Fruit fly (Drosophila melanogaster) whole organism, wandering third instar larva: Measurements from ENCODE around the gene Vha16-2.

Experiments used
- CG32264 ChIP-seq: fragments of 200-800 bp; sonication (Bioruptor generic); optimal IDR thresholded peaks from 2 replicates; lab custom pipeline; 2016; ENCODE audit warnings: missing biosample characterization, missing genetic modification characterization
- CG9705 ChIP-seq: fragments of 200-800 bp; sonication (Bioruptor generic); optimal IDR thresholded peaks from 2 replicates; lab custom pipeline; 2018; ENCODE audit warnings: missing biosample characterization, mild to moderate bottlenecking, missing genetic modification characterization
- CrebA ChIP-seq: fragments of 200-800 bp; sonication (Bioruptor generic); optimal IDR thresholded peaks from 2 replicates; lab custom pipeline; 2016; ENCODE audit warnings: missing biosample characterization, mild to moderate bottlenecking, missing genetic modification characterization, borderline replicate concordance
- Dfd ChIP-seq: fragments of >200 bp; optimal IDR thresholded peaks from 2 replicates; lab custom pipeline; 2017; ENCODE audit warnings: missing biosample characterization, missing genetic modification characterization
- Dif ChIP-seq: fragments of 200-275, 200-300 bp; sonication (Bioruptor generic); optimal IDR thresholded peaks from 2 replicates; lab custom pipeline; 2018; ENCODE audit warnings: missing biosample characterization, missing genetic modification characterization; ENCODE audit not compliant: partially characterized antibody
- GATAd ChIP-seq: sonication (Bioruptor generic); optimal IDR thresholded peaks from 2 replicates; lab custom pipeline; 2016; ENCODE audit warnings: missing biosample characterization, missing genetic modification characterization
- HLH106 ChIP-seq: fragments of 200-800 bp; optimal IDR thresholded peaks from 3 replicates; lab custom pipeline; 2019; ENCODE audit warnings: missing biosample characterization, mild to moderate bottlenecking, missing genetic modification characterization, moderate library complexity
- Hnf4 ChIP-seq: fragments of 200-800 bp; sonication (Bioruptor generic); optimal IDR thresholded peaks from 2 replicates; lab custom pipeline; 2016; ENCODE audit warnings: missing biosample characterization, mild to moderate bottlenecking, missing genetic modification characterization
- Hr78 ChIP-seq: fragments of >200 bp; optimal IDR thresholded peaks from 2 replicates; lab custom pipeline; 2017; ENCODE audit warnings: missing biosample characterization, missing genetic modification characterization
- Hr83 ChIP-seq: fragments of 200-300 bp; sonication (Bioruptor generic); optimal IDR thresholded peaks from 2 replicates; lab custom pipeline; 2016; ENCODE audit warnings: missing biosample characterization, mild to moderate bottlenecking, missing genetic modification characterization, moderate library complexity; ENCODE audit not compliant: poor library complexity, severe bottlenecking
- Jra ChIP-seq: sonication (Bioruptor generic); optimal IDR thresholded peaks from 2 replicates; lab custom pipeline; 2016; ENCODE audit warnings: missing biosample characterization, missing genetic modification characterization
- Mio ChIP-seq: sonication (Bioruptor generic); optimal IDR thresholded peaks from 2 replicates; lab custom pipeline; 2016; ENCODE audit warnings: missing biosample characterization, missing genetic modification characterization
- Myc ChIP-seq: fragments of >200 bp; optimal IDR thresholded peaks from 2 replicates; lab custom pipeline; 2017
- N ChIP-seq: fragments of >200 bp; optimal IDR thresholded peaks from 2 replicates; lab custom pipeline; 2018; ENCODE audit warnings: missing biosample characterization, missing external identifiers, missing genetic modification characterization
- OdsH ChIP-seq: fragments of 200-800 bp; sonication (Bioruptor generic); optimal IDR thresholded peaks from 2 replicates; lab custom pipeline; 2016; ENCODE audit warnings: missing biosample characterization, mild to moderate bottlenecking, missing genetic modification characterization
- Rel ChIP-seq, 2 experiments: fragments of 200-800 bp; sonication (Bioruptor generic) in 1 of 2; optimal IDR thresholded peaks; 2 replicates in 1 of 2; 3 replicates in 1 of 2; lab custom pipeline; 2016 to 2019; ENCODE audit warnings: mild to moderate bottlenecking in 2 of 2, missing biosample characterization in 2 of 2, missing genetic modification characterization in 2 of 2, moderate library complexity in 1 of 2
- Sp1 ChIP-seq: fragments of 200-800 bp; sonication (Bioruptor generic); optimal IDR thresholded peaks from 3 replicates; lab custom pipeline; 2019; ENCODE audit warnings: missing biosample characterization, mild to moderate bottlenecking, missing genetic modification characterization, moderate library complexity
- Vsx2 ChIP-seq: fragments of 200-300, 225-300 bp; sonication (Bioruptor generic); optimal IDR thresholded peaks from 2 replicates; lab custom pipeline; 2018; ENCODE audit warnings: missing biosample characterization, missing genetic modification characterization; ENCODE audit not compliant: partially characterized antibody
- br ChIP-seq: fragments of 200-800 bp; sonication (Bioruptor generic); optimal IDR thresholded peaks from 2 replicates; lab custom pipeline; 2016; ENCODE audit warnings: missing biosample characterization, missing genetic modification characterization
- brk ChIP-seq: fragments of 200-800 bp; sonication (Bioruptor generic); optimal IDR thresholded peaks from 2 replicates; lab custom pipeline; 2016; ENCODE audit warnings: missing biosample characterization, mild to moderate bottlenecking, missing genetic modification characterization
- dl ChIP-seq, 2 experiments: fragments of 175-275, 200-275 bp in 1 of 2; fragments of 200-275 bp in 1 of 2; sonication (Bioruptor generic); optimal IDR thresholded peaks; lab custom pipeline; 2018; ENCODE audit warnings: mild to moderate bottlenecking in 2 of 2, missing biosample characterization in 2 of 2, missing genetic modification characterization in 2 of 2, moderate library complexity in 2 of 2; ENCODE audit not compliant: partially characterized antibody in 2 of 2, insufficient read depth in 1 of 2
- dmrt93B ChIP-seq: fragments of 200-800 bp; sonication (Bioruptor generic); optimal IDR thresholded peaks from 2 replicates; lab custom pipeline; 2018; ENCODE audit warnings: missing biosample characterization, mild to moderate bottlenecking, missing genetic modification characterization
- dsf ChIP-seq: sonication (Bioruptor generic); optimal IDR thresholded peaks from 2 replicates; lab custom pipeline; 2016; ENCODE audit warnings: missing biosample characterization, missing genetic modification characterization, borderline replicate concordance
- ey ChIP-seq: fragments of 200-800 bp; sonication (Bioruptor generic); optimal IDR thresholded peaks from 2 replicates; lab custom pipeline; 2016; ENCODE audit warnings: missing biosample characterization, missing genetic modification characterization
- foxo ChIP-seq, 2 experiments: fragments of 200-800 bp; sonication (Bioruptor generic); optimal IDR thresholded peaks; 2 replicates in 1 of 2; 3 replicates in 1 of 2; lab custom pipeline; 2016 to 2017; ENCODE audit warnings: missing biosample characterization in 2 of 2, missing genetic modification characterization in 2 of 2
- fru ChIP-seq: fragments of 200-800 bp; sonication (Bioruptor generic); optimal IDR thresholded peaks from 3 replicates; lab custom pipeline; 2016; ENCODE audit warnings: missing biosample characterization, mild to moderate bottlenecking, missing genetic modification characterization
- h ChIP-seq: fragments of 200-800 bp; sonication (Bioruptor generic); optimal IDR thresholded peaks from 3 replicates; lab custom pipeline; 2016; ENCODE audit warnings: missing biosample characterization, mild to moderate bottlenecking, missing genetic modification characterization
- jim ChIP-seq: fragments of 175-275, 200-325 bp; sonication (Bioruptor generic); optimal IDR thresholded peaks from 2 replicates; lab custom pipeline; 2016; ENCODE audit warnings: missing biosample characterization, mild to moderate bottlenecking, missing genetic modification characterization
- lola ChIP-seq: fragments of >200 bp; optimal IDR thresholded peaks from 2 replicates; lab custom pipeline; 2017; ENCODE audit warnings: missing biosample characterization, missing genetic modification characterization
- pan ChIP-seq: fragments of >200 bp; optimal IDR thresholded peaks from 2 replicates; lab custom pipeline; 2017
- psq ChIP-seq: fragments of 200-800 bp; sonication (Bioruptor generic); optimal IDR thresholded peaks from 3 replicates; lab custom pipeline; 2017; ENCODE audit warnings: missing biosample characterization, mild to moderate bottlenecking, missing genetic modification characterization, moderate library complexity
- rgr ChIP-seq: fragments of 200-800 bp; sonication (Bioruptor generic); optimal IDR thresholded peaks from 3 replicates; lab custom pipeline; 2016; ENCODE audit warnings: missing biosample characterization, mild to moderate bottlenecking, missing genetic modification characterization
- sage ChIP-seq: fragments of 200-800 bp; sonication (Bioruptor generic); optimal IDR thresholded peaks from 2 replicates; lab custom pipeline; 2016; ENCODE audit warnings: missing biosample characterization, mild to moderate bottlenecking, missing genetic modification characterization
- sv ChIP-seq: fragments of 200-800 bp; sonication (Bioruptor generic); optimal IDR thresholded peaks from 3 replicates; lab custom pipeline; 2016; ENCODE audit warnings: missing biosample characterization, missing genetic modification characterization
- tai ChIP-seq: sonication (Bioruptor generic); optimal IDR thresholded peaks from 2 replicates; lab custom pipeline; 2016; ENCODE audit warnings: missing biosample characterization, missing genetic modification characterization
- usp ChIP-seq: fragments of >200 bp; optimal IDR thresholded peaks from 2 replicates; lab custom pipeline; 2017; ENCODE audit warnings: missing biosample characterization, missing genetic modification characterization
- woc ChIP-seq: sonication (Bioruptor generic); optimal IDR thresholded peaks from 2 replicates; lab custom pipeline; 2016; ENCODE audit warnings: missing biosample characterization, mild to moderate bottlenecking, missing genetic modification characterization

Gene Vha16-2

DNA sequence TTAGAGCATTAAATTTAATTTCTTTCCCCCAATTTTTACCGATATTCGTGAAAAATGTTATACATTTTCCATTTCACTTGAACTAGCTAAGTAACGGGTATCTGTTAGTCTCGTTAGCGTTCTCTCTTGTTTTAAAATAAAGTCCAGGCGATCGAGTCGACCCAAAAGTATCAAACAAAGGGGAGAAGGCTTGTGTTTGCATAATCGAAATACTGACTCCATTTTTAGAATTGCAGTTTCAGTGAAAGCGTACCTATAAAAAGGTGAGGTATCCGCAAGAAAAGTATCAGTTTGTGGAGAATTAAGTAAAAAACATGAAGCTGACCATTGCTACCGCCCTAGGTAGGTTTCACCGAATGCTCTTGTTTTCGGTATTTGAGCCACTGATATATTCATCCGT is 37.2 kb downstream of the Vha16-2 start, which contains the start of gene Sgs3:
Sgs3 (plus strand) TSS at position 301 of the 400 bp plus-strand sequence.
- TF ChIP-seq HLH106: no peak
- no peak for TF ChIP-seq GATAd
- no peak for TF ChIP-seq Jra (GFP tag; lab: Kevin White, UChicago)

DNA sequence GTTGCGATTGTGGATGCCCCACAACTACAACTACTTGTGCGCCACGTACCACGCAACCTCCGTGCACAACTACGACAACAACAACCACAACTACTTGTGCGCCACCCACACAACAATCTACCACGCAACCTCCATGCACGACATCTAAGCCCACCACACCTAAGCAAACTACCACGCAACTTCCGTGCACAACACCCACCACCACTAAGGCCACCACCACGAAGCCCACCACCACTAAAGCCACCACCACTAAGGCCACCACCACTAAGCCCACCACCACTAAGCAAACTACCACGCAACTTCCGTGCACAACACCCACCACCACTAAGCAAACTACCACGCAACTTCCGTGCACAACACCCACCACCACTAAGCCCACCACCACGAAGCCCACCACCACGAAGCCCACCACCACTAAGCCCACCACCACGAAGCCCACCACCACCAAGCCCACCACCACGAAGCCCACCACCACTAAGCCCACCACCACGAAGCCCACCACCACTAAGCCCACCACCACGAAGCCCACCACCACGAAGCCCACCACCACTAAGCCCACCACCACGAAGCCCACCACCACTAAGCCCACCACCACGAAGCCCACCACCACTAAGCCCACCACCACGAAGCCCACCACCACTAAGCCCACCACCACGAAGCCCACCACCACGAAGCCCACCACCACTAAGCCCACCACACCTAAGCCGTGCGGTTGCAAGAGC is 37.8 kb downstream of the Vha16-2 start:
- TF ChIP-seq Dfd: peak; percentile 9

DNA sequence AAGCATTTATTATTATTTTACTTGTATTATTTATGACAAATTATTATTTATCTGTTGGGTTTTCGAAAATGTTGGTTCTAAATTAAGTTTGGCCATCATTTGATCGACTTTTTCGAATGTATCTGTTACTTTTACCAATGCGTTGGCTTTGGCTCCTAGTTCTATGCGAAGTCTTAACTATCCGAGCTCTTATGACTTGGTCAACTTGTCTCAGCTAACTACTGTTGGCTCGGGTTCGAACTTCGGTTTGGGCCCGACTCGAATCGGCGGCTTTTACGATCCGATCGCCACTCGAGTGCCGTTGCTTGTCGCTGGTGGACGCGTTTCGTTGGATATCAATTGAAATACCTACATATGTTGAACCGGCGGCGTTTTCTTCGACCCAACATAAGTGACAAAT is 38.6 kb downstream of the Vha16-2 start, which contains the start of gene CG7512:
CG7512 (plus strand) TSS at position 301 of the 400 bp plus-strand sequence.
- no peak for TF ChIP-seq woc (GFP tag; lab: Kevin White, UChicago)
- TF ChIP-seq h (GFP tag; lab: Kevin White, UChicago): no peak
- no peak for TF ChIP-seq foxo (GFP tag; optimal IDR thresholded peaks at IDR 0.05; lab: Kevin White, UChicago)
- TF ChIP-seq tai (GFP tag; lab: Kevin White, UChicago): no peak
- no peak for TF ChIP-seq Myc (lab: Kevin White, UChicago)
- TF ChIP-seq brk (GFP tag; lab: Kevin White, UChicago): no peak
- TF ChIP-seq sv (GFP tag; lab: Kevin White, UChicago): no peak
- TF ChIP-seq fru: no peak
- no peak for TF ChIP-seq Rel (GFP tag; optimal IDR thresholded peaks at IDR 0.05; lab: Kevin White, UChicago)
- TF ChIP-seq Rel (tag; optimal IDR thresholded peaks at IDR 0.05; lab: Kevin White, UChicago): no peak
- no peak for TF ChIP-seq dsf (GFP tag; lab: Kevin White, UChicago)
- no peak for TF ChIP-seq Hr83 (GFP tag; lab: Kevin White, UChicago)
- no peak for TF ChIP-seq Vsx2 (GFP tag; lab: Kevin White, UChicago)
- no peak for TF ChIP-seq Sp1
- TF ChIP-seq rgr (GFP tag; lab: Kevin White, UChicago): no peak
- TF ChIP-seq Dif: no peak
- no peak for TF ChIP-seq psq
- no peak for TF ChIP-seq dl (GFP tag; optimal IDR thresholded peaks at IDR 0.05; lab: Kevin White, UChicago; ENCODE audit: insufficient read depth in 1 of 2, partially characterized antibody in 2 of 2)
- no peak for TF ChIP-seq CG32264
- no peak for TF ChIP-seq GATAd
- TF ChIP-seq, all 38 proteins: peak for 0

DNA sequence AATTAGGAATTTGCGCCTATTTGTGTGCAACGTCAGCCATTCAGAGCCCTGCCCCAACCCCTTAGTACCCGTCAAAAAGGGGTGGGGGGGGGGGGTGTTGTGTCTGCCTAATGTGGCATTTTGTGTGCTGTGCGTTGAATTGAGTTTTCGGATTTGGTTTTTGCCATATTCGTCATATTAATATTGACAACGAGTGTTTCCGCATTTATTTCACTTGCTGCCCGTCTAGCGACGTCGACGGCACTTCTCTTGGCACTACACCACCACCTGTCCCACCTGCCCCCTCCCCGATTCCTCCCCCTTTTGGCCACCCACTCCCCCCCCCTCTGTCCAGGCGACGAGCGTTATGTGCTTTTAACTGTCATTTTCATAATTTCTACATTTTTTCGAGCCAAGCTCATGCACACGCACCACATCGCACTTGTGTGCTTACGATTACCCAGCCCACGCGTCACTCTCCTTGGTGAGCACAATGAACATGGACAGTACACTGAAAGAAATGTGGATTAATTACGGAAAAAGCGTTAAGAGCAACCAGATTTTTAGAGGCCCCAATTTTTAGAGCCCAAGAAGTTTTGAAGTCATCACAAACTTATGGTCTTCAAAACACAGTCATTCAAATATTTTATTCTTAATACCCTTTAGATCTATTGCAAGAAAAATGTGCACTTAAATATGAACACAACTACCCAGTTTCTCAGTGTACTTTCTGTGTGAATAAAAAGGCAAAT is 40.8 kb downstream of the Vha16-2 start:
- no peak for TF ChIP-seq ey (GFP tag; lab: Kevin White, UChicago)
- no peak for TF ChIP-seq Hnf4 (GFP tag; lab: Kevin White, UChicago)
- no peak for TF ChIP-seq tai (GFP tag; lab: Kevin White, UChicago)
- TF ChIP-seq lola (GFP tag; lab: Kevin White, UChicago): no peak
- no peak for TF ChIP-seq CG32264
- no peak for TF ChIP-seq OdsH (GFP tag; lab: Kevin White, UChicago)
- TF ChIP-seq sv (GFP tag; lab: Kevin White, UChicago): no peak
- no peak for TF ChIP-seq Myc (lab: Kevin White, UChicago)
- no peak for TF ChIP-seq dsf (GFP tag; lab: Kevin White, UChicago)
- no peak for TF ChIP-seq N
- TF ChIP-seq Vsx2 (GFP tag; lab: Kevin White, UChicago): no peak
- TF ChIP-seq woc (GFP tag; lab: Kevin White, UChicago): no peak
- no peak for TF ChIP-seq dmrt93B (GFP tag; lab: Kevin White, UChicago)
- TF ChIP-seq CG9705 (GFP tag; lab: Kevin White, UChicago): no peak
- no peak for TF ChIP-seq rgr (GFP tag; lab: Kevin White, UChicago)
- TF ChIP-seq brk (GFP tag; lab: Kevin White, UChicago): no peak
- TF ChIP-seq Rel (GFP tag; optimal IDR thresholded peaks at IDR 0.05; lab: Kevin White, UChicago): no peak
- no peak for TF ChIP-seq Rel (tag; optimal IDR thresholded peaks at IDR 0.05; lab: Kevin White, UChicago)
- TF ChIP-seq Dfd: peak; percentile 65
- no peak for TF ChIP-seq sage (GFP tag; lab: Kevin White, UChicago)
- TF ChIP-seq Hr83 (GFP tag; lab: Kevin White, UChicago): no peak
- peak; percentile 49 for TF ChIP-seq h (GFP tag; lab: Kevin White, UChicago)
- TF ChIP-seq Dif: no peak
- peak; percentile 25 for TF ChIP-seq br (GFP tag; lab: Kevin White, UChicago)
- TF ChIP-seq fru: peak; percentile 32
- TF ChIP-seq jim (GFP tag; lab: Kevin White, UChicago): no peak
- no peak for TF ChIP-seq Hr78 (GFP tag; lab: Kevin White, UChicago)
- no peak for TF ChIP-seq Mio (GFP tag; lab: Kevin White, UChicago)
- no peak for TF ChIP-seq HLH106
- no peak for TF ChIP-seq CrebA (GFP tag; lab: Kevin White, UChicago)
- no peak for TF ChIP-seq psq
- no peak for TF ChIP-seq Jra (GFP tag; lab: Kevin White, UChicago)
- no peak for TF ChIP-seq dl (GFP tag; optimal IDR thresholded peaks at IDR 0.05; lab: Kevin White, UChicago; ENCODE audit: insufficient read depth in 1 of 2, partially characterized antibody in 2 of 2)
- no peak for TF ChIP-seq usp (GFP tag; lab: Kevin White, UChicago)
- TF ChIP-seq pan (lab: Kevin White, UChicago): no peak
- peak in 1 of 2 experiments; percentile 37 for TF ChIP-seq foxo (GFP tag; optimal IDR thresholded peaks at IDR 0.05; lab: Kevin White, UChicago)
- TF ChIP-seq Sp1: no peak
- TF ChIP-seq GATAd: no peak
